Worm (Caenorhabditis elegans): ENCODE results near the gene clec-204.

ce11 chrV:1721966-1722365 lies 35.0 kb upstream of the clec-204 start, which contains the start of gene srw-101:
- TF ChIP-seq tbp1 (GFP tag; optimal IDR thresholded peaks at IDR 0.05) (no peak), zfh-2 (GFP tag; conservative IDR thresholded peaks at IDR 0.05) (no peak), snpc-3.4 (tag; optimal IDR thresholded peaks at IDR 0.05) (no peak), snpc-1.1 (tag; optimal IDR thresholded peaks at IDR 0.05; ENCODE audit: insufficient read depth) (no peak), attf-3 (GFP tag; conservative IDR thresholded peaks at IDR 0.05) (no peak), ceh-40 (GFP tag; IDR thresholded peaks at IDR 0.05) (no peak), ceh-58 (GFP tag; IDR thresholded peaks at IDR 0.05) (no peak), xnd-1 (tag; optimal IDR thresholded peaks at IDR 0.05) (no peak)
